Fruit fly (Drosophila melanogaster): ENCODE measurements around the gene CG2003.

- TF ChIP-seq pan (optimal IDR thresholded peaks at IDR 0.05) (no peak), usp (GFP tag; optimal IDR thresholded peaks at IDR 0.05) (no peak), psq (optimal IDR thresholded peaks at IDR 0.05) (no peak), CG8478 (optimal IDR thresholded peaks at IDR 0.05) (no peak), Dll (optimal IDR thresholded peaks at IDR 0.05) (no peak)
Measured at dm6 chr3R:31969440-31969839, 8.5 kb upstream of the CG2003 start.

Measured in whole organism.